Worm (Caenorhabditis elegans) whole organism, L4 larva: Measurements from ENCODE around the gene F09E5.11.

Experiments
- F26F4.8 ChIP-seq: fragments of 200-800 bp; sonication (Bioruptor generic); conservative IDR thresholded peaks from 2 replicates; pipeline ENCODE4 v1.3.6; 2022; ENCODE audit warnings: missing genetic modification characterization, missing compliant biosample characterization
- F37D6.2 ChIP-seq: sonication (generic microtip); optimal IDR thresholded peaks from 2 replicates; lab custom pipeline; 2016; ENCODE audit warnings: mild to moderate bottlenecking, missing genetic modification characterization, missing compliant biosample characterization
- F44E2.7 ChIP-seq: fragments of 200-800 bp; sonication (Bioruptor generic); IDR thresholded peaks from 2 replicates; pipeline ENCODE4 v2.1.2; 2022; ENCODE audit warnings: missing genetic modification characterization, missing compliant biosample characterization
- T20F7.1 ChIP-seq: fragments of 200-800 bp; sonication (Bioruptor generic); optimal IDR thresholded peaks from 2 replicates; lab custom pipeline; 2018; ENCODE audit warnings: mild to moderate bottlenecking, missing genetic modification characterization, missing compliant biosample characterization
- Y105C5A.15 ChIP-seq: fragments of 200-800 bp; sonication (Bioruptor generic); IDR thresholded peaks from 2 replicates; pipeline ENCODE4 v1.3.6; 2022; ENCODE audit warnings: missing genetic modification characterization, missing compliant biosample characterization
- Y5F2A.4 ChIP-seq: fragments of 200-800 bp; sonication (Bioruptor generic); optimal IDR thresholded peaks from 2 replicates; lab custom pipeline; 2018; ENCODE audit warnings: mild to moderate bottlenecking, missing genetic modification characterization, missing compliant biosample characterization
- Y75B8A.6 ChIP-seq: fragments of 200-800 bp; sonication (Bioruptor generic); IDR thresholded peaks from 2 replicates; pipeline ENCODE4 v1.3.6; 2022; ENCODE audit warnings: missing genetic modification reagents, missing genetic modification characterization, missing compliant biosample characterization
- aha-1 ChIP-seq: fragments of 150-350 bp; peaks from one replicate; lab custom pipeline; 2014; ENCODE audit warnings: missing biosample characterization, missing genetic modification characterization
- ama-1 ChIP-seq: fragments of 150-350 bp; optimal IDR thresholded peaks from 2 replicates; lab custom pipeline; 2014; ENCODE audit warnings: inconsistent platforms, mixed read lengths
- ces-1 ChIP-seq: fragments of 150-350 bp; sonication (generic microtip); optimal IDR thresholded peaks from 4 replicates; lab custom pipeline; 2014; ENCODE audit warnings: missing biosample characterization, missing genetic modification reagents, missing genetic modification characterization
- ctbp-1 ChIP-seq: fragments of 200-800 bp; sonication (Bioruptor generic); IDR thresholded peaks from 2 replicates; pipeline ENCODE4 v1.3.6; 2022; ENCODE audit warnings: missing genetic modification reagents, missing genetic modification characterization, missing compliant biosample characterization
- daf-16 ChIP-seq, 3 experiments: sonication (generic microtip); optimal IDR thresholded peaks; 2 replicates each; lab custom pipeline; 2016 to 2017; ENCODE audit warnings: missing genetic modification characterization in 3 of 3, missing genetic modification reagents in 3 of 3, mild to moderate bottlenecking in 2 of 3, missing compliant biosample characterization in 2 of 3, missing biosample characterization in 1 of 3, moderate library complexity in 1 of 3
- daf-8 ChIP-seq: fragments of 200-800 bp; sonication (Bioruptor generic); IDR thresholded peaks from 2 replicates; pipeline ENCODE4 v1.3.6; 2022; ENCODE audit warnings: missing genetic modification characterization, missing compliant biosample characterization
- dmd-6 ChIP-seq: fragments of 200-800 bp; sonication (Bioruptor generic); IDR thresholded peaks from 2 replicates; pipeline ENCODE4 v1.3.6; 2022; ENCODE audit warnings: missing genetic modification reagents, missing genetic modification characterization, missing compliant biosample characterization
- dmd-9 ChIP-seq: fragments of 200-800 bp; sonication (Bioruptor generic); IDR thresholded peaks from 2 replicates; pipeline ENCODE4 v1.3.6; 2022; ENCODE audit warnings: missing genetic modification reagents, missing genetic modification characterization, missing compliant biosample characterization
- dve-1 ChIP-seq: sonication (generic microtip); optimal IDR thresholded peaks from 2 replicates; lab custom pipeline; 2017; ENCODE audit warnings: antibody characterized with exemption, mild to moderate bottlenecking, missing genetic modification characterization, missing compliant biosample characterization; ENCODE audit not compliant: insufficient read depth
- egl-27 ChIP-seq: sonication (generic microtip); optimal IDR thresholded peaks from 3 replicates; lab custom pipeline; 2017; ENCODE audit warnings: missing biosample characterization, missing genetic modification reagents, missing genetic modification characterization
- fos-1 ChIP-seq: fragments of 150-350 bp; optimal IDR thresholded peaks from 2 replicates; lab custom pipeline; 2014; ENCODE audit warnings: missing biosample characterization, missing genetic modification characterization
- hlh-11 ChIP-seq: fragments of 200-800 bp; sonication (Bioruptor generic); optimal IDR thresholded peaks from 2 replicates; lab custom pipeline; 2018; ENCODE audit warnings: mild to moderate bottlenecking, missing genetic modification characterization, missing compliant biosample characterization
- hlh-30 ChIP-seq: sonication (generic microtip); optimal IDR thresholded peaks from 2 replicates; lab custom pipeline; 2017; ENCODE audit warnings: antibody characterized with exemption, mild to moderate bottlenecking, missing genetic modification characterization, missing compliant biosample characterization; ENCODE audit not compliant: insufficient read depth
- jun-1 ChIP-seq: fragments of 150-350 bp; optimal IDR thresholded peaks from 2 replicates; lab custom pipeline; 2014; ENCODE audit warnings: missing biosample characterization, missing genetic modification reagents, missing genetic modification characterization
- lin-1 ChIP-seq: fragments of 200-800 bp; sonication (Bioruptor generic); IDR thresholded peaks from 2 replicates; pipeline ENCODE4 v1.3.6; 2022; ENCODE audit warnings: missing genetic modification reagents, missing genetic modification characterization, missing compliant biosample characterization
- lin-29 ChIP-seq: fragments of 200-800 bp; sonication (Bioruptor generic); IDR thresholded peaks from 2 replicates; pipeline ENCODE4 v1.3.6; 2022; ENCODE audit warnings: missing genetic modification reagents, missing genetic modification characterization, missing compliant biosample characterization
- lin-38 ChIP-seq: fragments of 200-800 bp; sonication (Bioruptor generic); IDR thresholded peaks from 2 replicates; pipeline ENCODE4 v1.3.6; 2022; ENCODE audit warnings: missing genetic modification reagents, missing genetic modification characterization, missing compliant biosample characterization
- lsy-2 ChIP-seq, 2 experiments: fragments of 150-350 bp in 1 of 2; sonication (generic microtip) in 1 of 2; optimal IDR thresholded peaks; 2 replicates each; lab custom pipeline; 2014 to 2017; ENCODE audit warnings: missing biosample characterization in 2 of 2, missing genetic modification characterization in 2 of 2
- madf-9 ChIP-seq: fragments of 200-800 bp; sonication (Bioruptor generic); conservative IDR thresholded peaks from 2 replicates; pipeline ENCODE4 v1.3.6; 2022; ENCODE audit warnings: missing genetic modification reagents, missing genetic modification characterization, missing compliant biosample characterization
- mdl-1 ChIP-seq, 2 experiments: fragments of 150-350 bp in 1 of 2; sonication (generic microtip) in 1 of 2; optimal IDR thresholded peaks; 2 replicates each; lab custom pipeline; 2014 to 2017; ENCODE audit warnings: missing biosample characterization in 2 of 2, missing genetic modification characterization in 2 of 2
- mes-2 ChIP-seq: sonication (generic microtip); optimal IDR thresholded peaks from 2 replicates; lab custom pipeline; 2016; ENCODE audit warnings: missing genotype, mild to moderate bottlenecking, missing genetic modification characterization, missing compliant biosample characterization; ENCODE audit not compliant: poor library complexity, severe bottlenecking
- mxl-3 ChIP-seq: fragments of 200-800 bp; sonication (Bioruptor generic); optimal IDR thresholded peaks from 2 replicates; lab custom pipeline; 2018; ENCODE audit warnings: mild to moderate bottlenecking, missing genetic modification characterization, missing compliant biosample characterization
- nhr-11 ChIP-seq: fragments of 150-350 bp; optimal IDR thresholded peaks from 2 replicates; lab custom pipeline; 2014; ENCODE audit warnings: missing biosample characterization, missing genetic modification characterization
- nhr-28 ChIP-seq: fragments of 150-350 bp; optimal IDR thresholded peaks from 2 replicates; lab custom pipeline; 2014; ENCODE audit warnings: missing biosample characterization, missing genetic modification characterization
- nhr-6 ChIP-seq: fragments of 150-350 bp; optimal IDR thresholded peaks from 2 replicates; lab custom pipeline; 2014; ENCODE audit warnings: missing biosample characterization, missing genetic modification characterization
- nhr-76 ChIP-seq: fragments of 150-350 bp; optimal IDR thresholded peaks from 2 replicates; lab custom pipeline; 2014; ENCODE audit warnings: missing biosample characterization, missing genetic modification characterization
- nhr-77 ChIP-seq: fragments of 150-350 bp; optimal IDR thresholded peaks from 2 replicates; lab custom pipeline; 2014; ENCODE audit warnings: missing biosample characterization, missing genetic modification characterization
- php-3 ChIP-seq: fragments of 200-800 bp; sonication (Bioruptor generic); IDR thresholded peaks from 2 replicates; pipeline ENCODE4 v1.3.6; 2022; ENCODE audit warnings: missing genetic modification reagents, missing genetic modification characterization, missing compliant biosample characterization
- rbr-2 ChIP-seq: sonication (generic microtip); optimal IDR thresholded peaks from 2 replicates; lab custom pipeline; 2016; ENCODE audit warnings: missing genotype, missing genetic modification characterization, missing compliant biosample characterization
- set-16 ChIP-seq: fragments of 200-800 bp; sonication (Bioruptor generic); IDR thresholded peaks from 2 replicates; pipeline ENCODE4 v1.3.6; 2022; ENCODE audit warnings: missing genetic modification reagents, missing genetic modification characterization, missing compliant biosample characterization
- skn-1 ChIP-seq: fragments of 150-350 bp; optimal IDR thresholded peaks from 2 replicates; lab custom pipeline; 2014; ENCODE audit warnings: missing biosample characterization, missing genetic modification characterization
- snpc-4 ChIP-seq: fragments of 150-350 bp; optimal IDR thresholded peaks from 2 replicates; lab custom pipeline; 2014; ENCODE audit warnings: missing biosample characterization, missing genetic modification characterization
- spr-1 ChIP-seq: sonication (generic microtip); optimal IDR thresholded peaks from 2 replicates; lab custom pipeline; 2016; ENCODE audit warnings: mild to moderate bottlenecking, missing genetic modification characterization, missing compliant biosample characterization
- tra-1 ChIP-seq: fragments of 200-800 bp; sonication (Bioruptor generic); IDR thresholded peaks from 2 replicates; pipeline ENCODE4 v1.3.6; 2022; ENCODE audit warnings: missing genetic modification reagents, missing genetic modification characterization, missing compliant biosample characterization
- unc-62 ChIP-seq, 3 experiments: fragments of 150-350 bp in 1 of 3; sonication (generic microtip); optimal IDR thresholded peaks in 2 of 3; peaks in 1 of 3; 1 replicate in 1 of 3; 2 replicates in 2 of 3; lab custom pipeline; 2014 to 2017; ENCODE audit warnings: missing biosample characterization in 3 of 3, missing genetic modification characterization in 3 of 3, missing genetic modification reagents in 3 of 3, missing genotype in 1 of 3
- vab-7 ChIP-seq: fragments of 200-800 bp; sonication (Bioruptor generic); IDR thresholded peaks from 2 replicates; pipeline ENCODE4 v1.3.6; 2022; ENCODE audit warnings: missing genetic modification reagents, missing genetic modification characterization, missing compliant biosample characterization
- zfp-2 ChIP-seq: sonication (generic microtip); optimal IDR thresholded peaks from 2 replicates; lab custom pipeline; 2016; ENCODE audit warnings: mild to moderate bottlenecking, missing genetic modification characterization, missing compliant biosample characterization
- ztf-7 ChIP-seq: fragments of 150-350 bp; optimal IDR thresholded peaks from 2 replicates; lab custom pipeline; 2014; ENCODE audit warnings: missing biosample characterization, missing genetic modification characterization

F09E5.11 gene

DNA sequence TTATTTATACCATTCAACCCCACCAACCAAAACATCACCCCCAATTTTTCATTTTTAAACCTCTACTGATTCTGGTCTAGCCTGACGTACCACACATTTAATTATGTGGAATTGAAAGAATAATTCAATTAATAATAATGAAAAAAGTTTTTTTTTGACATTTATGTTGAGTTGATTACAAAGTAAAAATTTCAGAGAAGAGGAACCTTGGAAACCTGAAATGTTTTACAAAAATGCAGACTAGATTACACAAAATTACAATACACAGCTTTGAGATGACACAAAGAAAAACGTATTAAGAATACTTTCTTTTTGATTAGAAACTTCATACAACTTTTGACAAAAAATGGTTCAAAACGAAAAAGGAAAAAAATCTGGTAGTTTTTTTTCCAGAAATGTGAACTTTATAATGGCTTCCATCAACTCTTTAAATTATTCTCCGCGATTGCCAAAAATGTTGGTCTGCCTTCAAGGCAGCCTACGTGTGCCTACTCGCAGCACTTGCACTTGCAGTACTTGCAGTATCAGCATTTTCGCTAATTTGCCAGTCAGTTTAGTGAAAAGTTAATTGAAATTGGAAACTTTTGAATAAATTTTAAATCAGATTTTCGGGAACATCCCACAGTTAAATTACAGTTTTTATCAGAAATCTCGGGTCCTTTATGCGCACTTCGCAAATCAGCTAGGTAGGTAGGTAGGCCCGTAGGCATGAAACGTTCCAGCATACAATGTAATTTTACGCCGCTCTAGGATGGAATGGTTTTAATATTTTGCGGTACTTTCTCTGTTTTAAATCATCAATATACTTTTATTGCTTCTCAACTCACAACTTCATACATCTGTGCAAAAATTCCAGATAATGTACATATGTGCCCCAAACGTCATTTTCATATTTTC, 17.1 kb downstream of the F09E5.11 start (continued):
- TF ChIP-seq T20F7.1, result peak; percentile 15
- no peak for TF ChIP-seq Y75B8A.6 (GFP tag; lab: Robert Waterston, UW)
- no peak for TF ChIP-seq F44E2.7 (GFP tag; lab: Robert Waterston, UW)
- TF ChIP-seq mxl-3 (GFP tag; lab: Kevin White, UChicago), result no peak
- no peak for TF ChIP-seq spr-1
- TF ChIP-seq skn-1 (tag; lab: Kevin White, UChicago), result no peak
- TF ChIP-seq egl-27 (tag; lab: Kevin White, UChicago), result no peak
- no peak for TF ChIP-seq dmd-9 (GFP tag; lab: Robert Waterston, UW)
- TF ChIP-seq, all 104 proteins: peak for 21

ce11 chrII:5339547-5339946, 18.4 kb downstream of the F09E5.11 start:
- TF ChIP-seq F37D6.2 (tag; lab: Kevin White, UChicago), result no peak
- TF ChIP-seq aha-1 (tag; lab: Kevin White, UChicago), result peak; percentile 90
- peak in 1 of 2 experiments; percentile 81 for TF ChIP-seq unc-62 (GFP tag; optimal IDR thresholded peaks at IDR 0.05 in 1 of 2; lab: Kevin White, UChicago)
- no peak for TF ChIP-seq unc-62 (tag; optimal IDR thresholded peaks at IDR 0.05; lab: Kevin White, UChicago)
- TF ChIP-seq ctbp-1 (GFP tag; lab: Robert Waterston, UW), result no peak
- TF ChIP-seq, all 104 proteins: peak for 2

DNA sequence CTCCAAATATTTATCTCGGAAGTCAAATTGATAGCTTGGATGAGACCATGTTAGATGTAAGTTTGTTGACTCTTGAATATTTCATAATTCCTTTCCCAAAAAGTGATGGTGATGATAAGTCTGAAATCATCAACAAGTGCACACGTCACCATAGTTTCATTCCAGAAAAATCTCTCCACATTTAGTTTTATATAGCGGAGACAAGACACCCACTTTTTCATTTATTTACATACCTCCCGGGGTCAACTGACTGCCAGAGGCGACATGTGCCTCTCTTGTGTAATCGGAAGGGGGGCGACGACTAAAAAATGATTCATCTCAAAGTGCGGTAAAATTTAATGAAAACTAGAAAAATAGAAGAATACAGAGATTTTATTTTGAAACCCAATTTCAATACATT, 19.7 kb downstream of the F09E5.11 start:
- no peak for TF ChIP-seq Y105C5A.15
- TF ChIP-seq hlh-11, result peak; percentile 71
- no peak for TF ChIP-seq set-16
- no peak for TF ChIP-seq vab-7 (GFP tag; lab: Robert Waterston, UW)
- no peak for TF ChIP-seq Y5F2A.4 (GFP tag; lab: Kevin White, UChicago)
- no peak for TF ChIP-seq madf-9 (GFP tag; lab: Robert Waterston, UW)
- TF ChIP-seq F44E2.7 (GFP tag; lab: Robert Waterston, UW), result no peak
- TF ChIP-seq php-3 (GFP tag; lab: Robert Waterston, UW), result no peak; the same call in 1 of the 2 replicates
- TF ChIP-seq nhr-11, result no peak
- no peak for TF ChIP-seq ces-1
- TF ChIP-seq egl-27 (tag; lab: Kevin White, UChicago), result no peak
- no peak for TF ChIP-seq F26F4.8
- TF ChIP-seq tra-1 (GFP tag; lab: Robert Waterston, UW), result 0 out of 2 replicates have a peak, but pooled peaks have one; percentile 20
- peak; percentile 73 for TF ChIP-seq dve-1 (tag; lab: Kevin White, UChicago)
- TF ChIP-seq ztf-7 (tag; lab: Kevin White, UChicago), result no peak
- TF ChIP-seq lsy-2 (tag; optimal IDR thresholded peaks at IDR 0.05; lab: Kevin White, UChicago), result peak in 1 of 2 experiments; percentile 30
- peak; percentile 31 for TF ChIP-seq ama-1
- TF ChIP-seq hlh-30 (tag; lab: Kevin White, UChicago), result peak; percentile 83
- TF ChIP-seq rbr-2 (tag; lab: Kevin White, UChicago), result no peak
- peak; percentile 8; the same call in 1 of the 2 replicates for TF ChIP-seq lin-38 (GFP tag; lab: Robert Waterston, UW)
- TF ChIP-seq nhr-6 (tag; lab: Kevin White, UChicago), result no peak
- peak; percentile 42 for TF ChIP-seq dmd-6 (GFP tag; lab: Robert Waterston, UW)
- no peak for TF ChIP-seq daf-8 (GFP tag; lab: Robert Waterston, UW)
- peak; percentile 91 for TF ChIP-seq aha-1 (tag; lab: Kevin White, UChicago)
- TF ChIP-seq nhr-28, result peak; percentile 34
- TF ChIP-seq jun-1 (tag; lab: Kevin White, UChicago), result peak; percentile 20
- peak in 1 of 2 experiments; percentile 51 for TF ChIP-seq mdl-1 (tag; optimal IDR thresholded peaks at IDR 0.05; lab: Kevin White, UChicago)
- no peak for TF ChIP-seq nhr-76
- peak; percentile 38 for TF ChIP-seq mes-2
- TF ChIP-seq fos-1, result no peak
- no peak for TF ChIP-seq zfp-2
- no peak for TF ChIP-seq lin-29
- peak in 1 of 2 experiments; percentile 5 for TF ChIP-seq daf-16 (GFP tag; optimal IDR thresholded peaks at IDR 0.05; lab: Kevin White, UChicago)
- peak; percentile 86 for TF ChIP-seq daf-16 (tag; optimal IDR thresholded peaks at IDR 0.05; lab: Kevin White, UChicago)
- TF ChIP-seq lin-1, result no peak
- TF ChIP-seq snpc-4 (tag; lab: Kevin White, UChicago), result no peak
- TF ChIP-seq nhr-77 (tag; lab: Kevin White, UChicago), result peak; percentile 42
